Worm (Caenorhabditis elegans) whole organism, early embryonic: ENCODE results near the gene M106.8.

Experiments used
- B0310.2 ChIP-seq: sonication (generic microtip); optimal IDR thresholded peaks from 2 replicates; lab custom pipeline; 2016; ENCODE audit warnings: mild to moderate bottlenecking, missing genetic modification characterization, missing compliant biosample characterization
- F13C5.2 ChIP-seq: sonication (generic microtip); optimal IDR thresholded peaks from 2 replicates; lab custom pipeline; 2017; ENCODE audit warnings: mild to moderate bottlenecking, missing genetic modification characterization, inconsistent platforms, missing compliant biosample characterization
- aly-1 ChIP-seq: sonication (generic microtip); optimal IDR thresholded peaks from 2 replicates; lab custom pipeline; 2016; ENCODE audit warnings: missing genetic modification characterization, missing compliant biosample characterization
- ama-1 ChIP-seq: fragments of 150-350 bp; optimal IDR thresholded peaks from 2 replicates; lab custom pipeline; 2014
- ceh-13 ChIP-seq: fragments of 200-800 bp; sonication (Bioruptor generic); optimal IDR thresholded peaks from 2 replicates; lab custom pipeline; 2018; ENCODE audit warnings: mild to moderate bottlenecking, missing genetic modification characterization, missing compliant biosample characterization
- ceh-36 ChIP-seq: sonication (generic microtip); optimal IDR thresholded peaks from 2 replicates; lab custom pipeline; 2016; ENCODE audit warnings: missing genetic modification characterization, inconsistent platforms, missing compliant biosample characterization
- ets-7 ChIP-seq: sonication (generic microtip); optimal IDR thresholded peaks from 2 replicates; lab custom pipeline; 2016; ENCODE audit warnings: missing genotype, missing genetic modification characterization, missing compliant biosample characterization
- flt-1 ChIP-seq: fragments of 200-800 bp; sonication (Bioruptor generic); IDR thresholded peaks from 2 replicates; pipeline ENCODE4 v1.3.6; 2022; ENCODE audit warnings: missing genetic modification characterization, missing compliant biosample characterization
- hmbx-1 ChIP-seq: sonication (generic microtip); optimal IDR thresholded peaks from 2 replicates; lab custom pipeline; 2016; ENCODE audit warnings: mild to moderate bottlenecking, missing genetic modification characterization, missing compliant biosample characterization
- hmg-4 ChIP-seq: fragments of 200-800 bp; sonication (Bioruptor generic); optimal IDR thresholded peaks from 2 replicates; lab custom pipeline; 2018; ENCODE audit warnings: mild to moderate bottlenecking, missing genetic modification characterization, missing compliant biosample characterization
- hnd-1 ChIP-seq: sonication (generic microtip); optimal IDR thresholded peaks from 2 replicates; lab custom pipeline; 2016; ENCODE audit warnings: missing genetic modification characterization, missing compliant biosample characterization
- pes-1 ChIP-seq: fragments of 200-800 bp; sonication (Bioruptor generic); IDR thresholded peaks from 2 replicates; pipeline ENCODE4 v1.3.6; 2022; ENCODE audit warnings: missing genetic modification reagents, missing genetic modification characterization, missing compliant biosample characterization
- scrt-1 ChIP-seq: fragments of 200-800 bp; sonication (Bioruptor generic); IDR thresholded peaks from 2 replicates; pipeline ENCODE4 v1.3.6; 2022; ENCODE audit warnings: missing genetic modification characterization, missing compliant biosample characterization
- sea-1 ChIP-seq: fragments of 200-800 bp; sonication (Bioruptor generic); conservative IDR thresholded peaks from 2 replicates; pipeline ENCODE4 v1.3.6; 2022; ENCODE audit warnings: missing genetic modification characterization, missing compliant biosample characterization
- tbx-11 ChIP-seq: fragments of 200-800 bp; sonication (Bioruptor generic); IDR thresholded peaks from 2 replicates; pipeline ENCODE4 v1.3.6; 2022; ENCODE audit warnings: missing genetic modification characterization, missing compliant biosample characterization
- tbx-37 ChIP-seq: fragments of 200-800 bp; sonication (Bioruptor generic); conservative IDR thresholded peaks from 2 replicates; pipeline ENCODE4 v1.3.6; 2022; ENCODE audit warnings: missing genetic modification reagents, missing genetic modification characterization, missing compliant biosample characterization
- tra-4 ChIP-seq: sonication (generic microtip); optimal IDR thresholded peaks from 2 replicates; lab custom pipeline; 2017; ENCODE audit warnings: missing genetic modification characterization, missing compliant biosample characterization

M106.8 gene

DNA sequence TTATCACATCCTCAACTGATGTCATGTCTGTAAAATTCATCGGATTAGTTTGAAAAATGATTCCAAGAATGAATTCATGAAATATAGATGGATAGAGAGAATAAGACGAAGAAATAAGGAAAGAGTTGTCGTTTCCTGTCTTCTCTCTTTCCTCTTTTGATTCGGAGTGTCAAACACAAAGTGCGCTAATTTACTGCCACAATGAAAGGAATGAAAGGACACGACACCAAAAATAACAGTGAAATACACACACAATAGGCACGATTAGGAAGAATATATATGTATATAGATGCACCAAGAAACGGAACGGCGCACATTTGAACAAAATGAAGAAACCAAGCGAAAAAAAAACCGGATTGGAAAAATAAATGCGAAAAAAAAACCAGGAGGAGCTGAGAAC, 14.3 kb downstream of the M106.8 start, which contains the start of gene VM106R.1:
VM106R.1 (minus strand) TSS at position 101 of the 400 bp plus-strand sequence.
- TF ChIP-seq flt-1 (GFP tag; lab: Robert Waterston, UW) (no peak), ceh-13 (GFP tag; lab: Kevin White, UChicago) (no peak), hmg-4 (no peak), tbx-11 (GFP tag; lab: Robert Waterston, UW) (no peak), ets-7 (no peak)

DNA sequence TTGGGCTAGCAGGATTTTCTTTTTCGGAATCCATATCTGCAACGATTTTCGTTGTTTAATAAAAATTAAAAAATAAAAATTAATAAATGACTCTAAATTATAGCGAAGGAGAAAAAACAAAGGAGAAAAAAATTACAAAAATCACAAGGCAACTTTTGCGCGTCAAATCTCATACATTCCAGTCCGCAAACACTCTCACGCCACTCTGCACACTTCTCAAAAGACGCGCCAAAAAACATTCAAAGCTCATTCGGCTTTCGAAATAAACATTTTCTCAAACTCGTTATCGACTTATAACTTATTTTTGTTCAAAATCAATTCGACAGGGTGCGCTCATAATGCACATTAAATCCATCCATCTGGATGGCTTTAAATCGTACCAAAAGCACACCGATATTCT, 19.4 kb downstream of the M106.8 start, which contains the start of the genes R06F6.12 and mix-1:
R06F6.12 (minus strand) TSS at position 36 of the 400 bp plus-strand sequence.
mix-1 (plus strand) TSS at position 201 of the 400 bp plus-strand sequence.
- no peak for TF ChIP-seq ama-1 (lab: Kevin White, UChicago)
- TF ChIP-seq pes-1 (GFP tag; lab: Robert Waterston, UW) = peak; percentile 62; the same call in 1 of the 2 replicates
- TF ChIP-seq F13C5.2 (tag; lab: Kevin White, UChicago) = peak; percentile 20

DNA sequence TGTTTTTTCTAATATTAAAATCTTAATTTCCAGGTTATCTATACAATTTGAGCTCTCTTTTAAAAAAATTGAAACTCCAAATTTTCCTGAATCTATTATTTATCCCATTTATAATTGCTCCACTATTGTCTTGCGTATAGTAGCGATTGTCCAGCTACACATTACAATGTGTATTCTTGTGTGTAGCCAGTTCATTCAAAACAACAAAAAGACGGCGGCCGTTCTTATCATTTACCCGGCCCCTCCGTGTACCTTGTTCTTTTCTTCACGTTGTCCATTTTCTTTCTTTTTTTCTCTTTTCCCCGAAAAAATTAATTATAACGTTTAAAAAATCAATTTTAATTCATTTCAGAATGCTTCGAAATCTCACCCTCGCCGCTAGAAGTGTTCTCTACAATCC, 22.7 kb downstream of the M106.8 start, which contains the start of gene ech-4:
ech-4 (plus strand) TSS at position 353 of the 400 bp plus-strand sequence.
- no peak for TF ChIP-seq tbx-11 (GFP tag; lab: Robert Waterston, UW)
- TF ChIP-seq hmg-4 = no peak

DNA sequence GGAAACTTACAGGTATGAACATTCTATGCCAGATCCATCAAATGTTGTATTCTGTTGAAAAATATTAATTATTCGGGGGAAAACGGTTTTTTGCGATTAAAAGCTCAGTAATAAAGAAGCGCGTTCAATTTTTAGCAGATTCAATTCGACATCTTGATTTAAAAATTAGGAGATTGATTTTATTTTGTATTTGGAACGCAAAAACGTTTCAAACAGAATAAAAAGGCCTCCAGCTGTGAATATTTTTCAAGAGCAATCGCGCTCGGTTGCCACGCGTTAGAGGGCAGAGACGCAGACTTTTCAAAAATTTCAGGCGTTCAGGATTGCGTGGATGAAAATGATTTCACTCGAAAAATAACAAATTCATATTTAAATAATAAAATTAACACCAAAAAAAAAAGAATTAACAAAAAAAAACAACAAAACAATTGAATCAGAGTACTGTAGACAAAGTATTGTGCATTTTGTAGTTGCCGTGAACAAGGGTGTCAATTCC, 23.5 kb downstream of the M106.8 start, which contains the start of gene R06F6.8:
R06F6.8 (minus strand) TSS at position 51 of the 496 bp plus-strand sequence.
- TF ChIP-seq B0310.2 (tag; lab: Kevin White, UChicago) (no peak), aly-1 (tag; lab: Kevin White, UChicago) (no peak), sea-1 (GFP tag; lab: Robert Waterston, UW) (no peak), pes-1 (GFP tag; lab: Robert Waterston, UW) (0 out of 2 replicates have a peak, but pooled peaks have one; percentile 13)

DNA sequence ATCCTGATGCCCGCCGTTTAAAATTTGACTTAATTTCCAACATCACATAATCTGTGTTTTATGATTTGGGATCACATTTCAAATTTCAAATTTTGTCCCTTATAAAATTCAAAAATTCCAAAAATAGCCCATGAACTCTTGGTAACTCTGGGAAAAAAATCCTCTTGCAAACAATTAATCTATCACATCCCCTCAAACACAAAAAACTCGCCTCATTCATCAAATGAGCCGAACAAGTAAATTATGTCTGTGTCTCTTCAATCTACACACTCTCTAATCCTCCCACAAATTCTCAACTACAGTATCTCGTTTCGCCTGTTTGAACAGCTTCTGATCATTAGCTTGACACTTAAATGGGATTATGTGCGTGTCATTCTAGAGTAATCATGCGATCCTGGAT, 32.7 kb downstream of the M106.8 start, which contains the start of gene msrp-7:
msrp-7 (plus strand) TSS at position 301 of the 400 bp plus-strand sequence.
- TF ChIP-seq hnd-1 (tag; lab: Kevin White, UChicago) (no peak), pes-1 (GFP tag; lab: Robert Waterston, UW) (no peak), ets-7 (no peak), aly-1 (tag; lab: Kevin White, UChicago) (no peak), tbx-11 (GFP tag; lab: Robert Waterston, UW) (no peak), hmg-4 (no peak), tbx-37 (GFP tag; lab: Robert Waterston, UW) (no peak), B0310.2 (tag; lab: Kevin White, UChicago) (no peak), ceh-36 (no peak), F13C5.2 (tag; lab: Kevin White, UChicago) (no peak), ceh-13 (GFP tag; lab: Kevin White, UChicago) (no peak), ama-1 (lab: Kevin White, UChicago) (no peak), sea-1 (GFP tag; lab: Robert Waterston, UW) (no peak), hmbx-1 (tag; lab: Kevin White, UChicago) (no peak), tra-4 (tag; lab: Kevin White, UChicago) (no peak), flt-1 (GFP tag; lab: Robert Waterston, UW) (no peak), scrt-1 (GFP tag; lab: Robert Waterston, UW) (no peak)

DNA sequence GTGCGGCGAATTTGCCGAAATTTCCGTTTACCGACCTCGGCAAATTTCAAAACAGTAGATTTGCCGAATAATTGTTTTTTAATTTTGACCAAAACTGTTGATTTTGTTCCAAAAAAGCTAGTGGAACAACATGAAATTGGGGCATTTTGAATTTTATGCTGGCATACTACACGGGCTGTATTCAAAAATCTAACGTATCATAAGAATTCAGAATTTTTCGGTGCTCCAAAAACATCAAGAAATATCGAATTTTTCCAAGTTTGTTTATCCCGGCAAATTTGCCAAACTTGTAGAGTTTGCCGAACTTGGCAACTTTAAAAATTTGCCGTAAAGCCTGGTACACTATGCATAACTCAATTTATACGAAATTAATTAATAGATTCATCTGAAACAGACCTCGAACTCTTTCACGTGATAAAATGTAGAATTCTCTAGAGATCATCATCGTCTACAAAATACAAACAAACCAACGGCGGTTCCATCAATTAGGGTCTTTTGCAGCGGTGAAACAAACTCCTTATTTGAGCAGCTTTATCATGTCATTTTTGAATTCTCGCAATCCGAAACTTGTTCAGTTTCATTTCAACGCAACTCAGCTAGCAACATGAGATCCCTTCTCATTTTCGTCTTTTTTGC, 34.6 kb downstream of the M106.8 start, which contains the start of gene R06F6.14:
R06F6.14 (plus strand) TSS at position 586 of the 636 bp plus-strand sequence.
- TF ChIP-seq tbx-11 (GFP tag; lab: Robert Waterston, UW) (no peak), pes-1 (GFP tag; lab: Robert Waterston, UW) (no peak), tbx-37 (GFP tag; lab: Robert Waterston, UW) (no peak), sea-1 (GFP tag; lab: Robert Waterston, UW) (no peak), ama-1 (lab: Kevin White, UChicago) (no peak), hmbx-1 (tag; lab: Kevin White, UChicago) (no peak), aly-1 (tag; lab: Kevin White, UChicago) (no peak), flt-1 (GFP tag; lab: Robert Waterston, UW) (no peak)

DNA sequence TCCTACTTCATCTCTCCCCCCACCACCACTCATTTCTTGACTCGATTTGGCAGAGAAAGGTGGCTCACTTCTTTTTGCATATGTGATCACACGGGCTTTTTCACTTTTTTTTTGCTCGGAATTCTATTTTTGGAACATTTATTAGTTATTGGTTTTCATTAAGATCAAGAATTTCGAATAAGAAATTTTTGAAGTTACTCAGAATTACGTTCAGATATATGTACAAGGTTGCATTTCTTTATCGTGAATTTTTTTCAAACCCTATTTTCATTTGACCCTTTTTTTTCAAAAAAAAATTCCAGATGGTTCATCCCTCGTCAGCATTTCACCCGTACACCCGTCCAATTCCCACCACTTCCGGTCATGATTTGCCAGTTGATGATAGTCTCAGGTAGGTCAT, 38.0 kb downstream of the M106.8 start, which contains the start of gene ceh-62:
ceh-62 (plus strand) TSS at position 301 of the 400 bp plus-strand sequence.
- TF ChIP-seq ceh-13 (GFP tag; lab: Kevin White, UChicago) = no peak

DNA sequence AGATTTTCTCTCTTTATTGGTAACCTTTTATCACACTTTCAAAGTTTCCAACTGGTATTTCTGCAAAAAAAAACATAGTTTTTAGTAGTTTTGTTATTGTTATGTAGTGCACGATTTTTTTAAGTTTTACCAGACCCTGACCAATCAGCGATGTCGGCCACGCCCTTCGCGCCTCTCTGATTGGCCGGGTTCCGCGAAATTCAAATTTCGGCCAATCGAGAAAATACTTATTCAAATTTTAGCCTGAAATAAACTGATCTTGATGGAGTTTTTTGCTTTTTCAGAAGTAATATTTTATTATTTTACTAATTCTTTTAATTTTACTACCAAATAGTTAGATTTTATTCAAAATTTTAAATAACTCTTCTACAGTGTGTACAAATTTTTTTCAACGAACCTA, 38.5 kb downstream of the M106.8 start:
- TF ChIP-seq ama-1 (lab: Kevin White, UChicago) = no peak
- TF ChIP-seq ceh-13 (GFP tag; lab: Kevin White, UChicago) = no peak
- TF ChIP-seq hmbx-1 (tag; lab: Kevin White, UChicago) = no peak
- no peak for TF ChIP-seq ceh-36
- no peak for TF ChIP-seq B0310.2 (tag; lab: Kevin White, UChicago)
- no peak for TF ChIP-seq F13C5.2 (tag; lab: Kevin White, UChicago)
